Fruit fly (Drosophila melanogaster) S2 (cell line): ENCODE data around the gene CG5404.

Experiments
- CG8478 ChIP-seq: fragments of >200 bp; optimal IDR thresholded peaks from 2 replicates; lab custom pipeline; 2018
- CTCF ChIP-seq, 2 experiments: fragments of >200 bp; optimal IDR thresholded peaks; 2 replicates each; lab custom pipeline; 2018

DNA sequence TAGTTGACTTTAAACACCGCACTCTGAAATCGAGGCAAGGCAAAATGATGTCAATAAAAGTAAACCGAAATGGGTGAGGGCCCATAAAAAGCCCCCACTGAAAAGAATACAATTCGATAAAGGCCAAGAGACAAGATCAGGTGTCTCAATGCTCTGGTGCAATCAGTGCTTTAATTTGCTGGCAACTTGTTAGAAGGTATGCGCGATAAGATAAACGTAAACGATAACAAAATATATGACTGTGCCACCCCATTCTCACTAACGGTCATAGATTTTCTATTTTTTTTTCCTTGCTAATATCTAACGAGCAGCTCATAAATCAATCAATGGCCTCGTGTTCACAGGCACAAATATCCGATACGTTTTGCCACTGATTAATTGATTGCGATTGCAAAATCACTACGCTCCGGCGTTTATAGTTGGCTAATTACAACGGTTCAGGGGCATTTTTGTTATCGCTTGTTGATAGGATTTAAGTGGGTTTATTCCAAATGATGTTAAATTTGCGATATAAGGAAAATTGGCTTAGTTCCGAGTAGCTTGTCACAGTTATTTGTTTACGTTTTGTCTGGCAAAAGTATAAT is 7.9 kb upstream of the CG5404 start:
- TF ChIP-seq CG8478 (lab: Kevin White, UChicago) = no peak
- TF ChIP-seq CTCF (optimal IDR thresholded peaks at IDR 0.05; lab: Kevin White, UChicago) = no peak
